Fruit fly (Drosophila melanogaster): ENCODE results near the gene CG14355.

Gene CG14355

dm6 chr3R:14107597-14107996 lies 44.1 kb downstream of the CG14355 start:
- TF ChIP-seq CG6683 (GFP tag; optimal IDR thresholded peaks at IDR 0.05) (no peak), z (GFP tag; IDR thresholded peaks at IDR 0.05) (peak; percentile 93), bigmax (GFP tag; optimal IDR thresholded peaks at IDR 0.05) (no peak), grau (tag; optimal IDR thresholded peaks at IDR 0.05) (no peak)

- TF ChIP-seq CG11695 (GFP tag; IDR thresholded peaks at IDR 0.05) (peak; percentile 61; the same call in 2 of the 3 replicates), Myb (GFP tag; optimal IDR thresholded peaks at IDR 0.05) (no peak), grn (GFP tag; optimal IDR thresholded peaks at IDR 0.05) (peak; percentile 75)
Observed at dm6 chr3R:14103022-14103421, 48.7 kb downstream of the CG14355 start, which contains the start of gene PK1-R. Gene PK1-R, minus strand, starts transcription at chr3R:14103122.

- TF ChIP-seq zfh1 (GFP tag; IDR thresholded peaks at IDR 0.05) = no peak
- no peak for TF ChIP-seq CG3995 (GFP tag; optimal IDR thresholded peaks at IDR 0.05)
- TF ChIP-seq mld (GFP tag; IDR thresholded peaks at IDR 0.05; ENCODE audit: partially characterized antibody) = no peak
- no peak for TF ChIP-seq tll (GFP tag; optimal IDR thresholded peaks at IDR 0.05)
- peak; percentile 62 for TF ChIP-seq Ets65A (GFP tag)
- TF ChIP-seq CG10462 (GFP tag; optimal IDR thresholded peaks at IDR 0.05) = no peak
- TF ChIP-seq dan (GFP tag; IDR thresholded peaks at IDR 0.05) = no peak
- no peak for TF ChIP-seq ase (GFP tag; IDR thresholded peaks at IDR 0.05)
- no peak for TF ChIP-seq Rfx (GFP tag; IDR thresholded peaks at IDR 0.05)
- no peak for TF ChIP-seq pan (optimal IDR thresholded peaks at IDR 0.05)
- no peak for TF ChIP-seq pan (GFP tag; optimal IDR thresholded peaks at IDR 0.05 in 1 of 2, IDR thresholded peaks at IDR 0.05 in 1 of 2)
- no peak for TF ChIP-seq usp (GFP tag; optimal IDR thresholded peaks at IDR 0.05)
- 0 out of 2 replicates have a peak, but pooled peaks have one; percentile 5 for TF ChIP-seq slbo (GFP tag; IDR thresholded peaks at IDR 0.05)
- no peak for TF ChIP-seq nerfin-2 (GFP tag; IDR thresholded peaks at IDR 0.05; ENCODE audit: partially characterized antibody)
- TF ChIP-seq ab (GFP tag; optimal IDR thresholded peaks at IDR 0.05) = no peak
- TF ChIP-seq Eip74EF (GFP tag; optimal IDR thresholded peaks at IDR 0.05) = no peak
- TF ChIP-seq bsh (GFP tag; optimal IDR thresholded peaks at IDR 0.05) = no peak
- TF ChIP-seq Pdp1 (GFP tag; optimal IDR thresholded peaks at IDR 0.05) = peak in 1 of 2 experiments; percentile 71
- no peak for TF ChIP-seq zf30C (GFP tag; optimal IDR thresholded peaks at IDR 0.05)
- 0 out of 2 replicates have a peak, but pooled peaks have one; percentile 26 for TF ChIP-seq crol (GFP tag; IDR thresholded peaks at IDR 0.05)
- TF ChIP-seq CG2116 (GFP tag; optimal IDR thresholded peaks at IDR 0.05) = no peak
- 0 out of 3 replicates have a peak, but pooled peaks have one; percentile 21 for TF ChIP-seq CG11456 (GFP tag; IDR thresholded peaks at IDR 0.05)
Observed at dm6 chr3R:14100962-14101361, 50.8 kb downstream of the CG14355 start.

dm6 chr3R:14098527-14099109 lies 53.1 kb downstream of the CG14355 start:
- TF ChIP-seq zen2 (GFP tag; IDR thresholded peaks at IDR 0.05; ENCODE audit: partially characterized antibody) = no peak
- peak; percentile 72 for TF ChIP-seq sens (GFP tag)
- peak; percentile 69 for TF ChIP-seq D19B (GFP tag; optimal IDR thresholded peaks at IDR 0.05)
- TF ChIP-seq Hmr (GFP tag; optimal IDR thresholded peaks at IDR 0.05) = peak; percentile 33
- TF ChIP-seq Xbp1 (GFP tag; optimal IDR thresholded peaks at IDR 0.05) = peak; percentile 5
- TF ChIP-seq salm (tag; optimal IDR thresholded peaks at IDR 0.05) = no peak
- no peak for TF ChIP-seq CG9797 (GFP tag; optimal IDR thresholded peaks at IDR 0.05)
- no peak for TF ChIP-seq ind (GFP tag; optimal IDR thresholded peaks at IDR 0.05)
- no peak for TF ChIP-seq cwo (GFP tag; optimal IDR thresholded peaks at IDR 0.05)
- TF ChIP-seq NfI (GFP tag; optimal IDR thresholded peaks at IDR 0.05) = no peak
- no peak for TF ChIP-seq CG10654 (GFP tag; optimal IDR thresholded peaks at IDR 0.05)
- TF ChIP-seq CG31365 (tag; optimal IDR thresholded peaks at IDR 0.05) = no peak
- no peak for TF ChIP-seq Nf-YB (GFP tag; optimal IDR thresholded peaks at IDR 0.05)
- TF ChIP-seq Atf3 (GFP tag; optimal IDR thresholded peaks at IDR 0.05) = no peak
- TF ChIP-seq sc (optimal IDR thresholded peaks at IDR 0.05) = no peak
- no peak for TF ChIP-seq sc (GFP tag; optimal IDR thresholded peaks at IDR 0.05)
- peak; percentile 75; the same call in 2 of the 4 replicates for TF ChIP-seq chinmo (GFP tag; IDR thresholded peaks at IDR 0.05; ENCODE audit: partially characterized antibody)
- TF ChIP-seq Mad (GFP tag; optimal IDR thresholded peaks at IDR 0.05) = no peak

All from whole organism, embryonic.